Worm (Caenorhabditis elegans) whole organism, mixed stage, embryonic: ENCODE results near the gene bec-1.

Source experiments
- M03D4.4 ChIP-seq: sonication (generic microtip); optimal IDR thresholded peaks from 2 replicates; lab custom pipeline; 2017; ENCODE audit warnings: mild to moderate bottlenecking, missing genetic modification characterization, missing compliant biosample characterization
- bed-3 ChIP-seq: fragments of 200-800 bp; sonication (Bioruptor generic); optimal IDR thresholded peaks from 3 replicates; lab custom pipeline; 2018; ENCODE audit warnings: mild to moderate bottlenecking, missing genetic modification characterization, moderate library complexity, missing compliant biosample characterization
- blmp-1 ChIP-seq: fragments of 150-350 bp; optimal IDR thresholded peaks from 2 replicates; lab custom pipeline; 2014; ENCODE audit warnings: missing biosample characterization, missing genetic modification characterization
- ceh-39 ChIP-seq: fragments of 150-350 bp; optimal IDR thresholded peaks from 2 replicates; lab custom pipeline; 2014; ENCODE audit warnings: missing biosample characterization, missing genetic modification characterization
- ceh-43 ChIP-seq: fragments of 200-800 bp; sonication (Bioruptor generic); optimal IDR thresholded peaks from 2 replicates; lab custom pipeline; 2018; ENCODE audit warnings: mild to moderate bottlenecking, missing genetic modification characterization, moderate library complexity, missing compliant biosample characterization
- ces-1 ChIP-seq: fragments of 150-350 bp; optimal IDR thresholded peaks from 2 replicates; lab custom pipeline; 2014; ENCODE audit warnings: missing biosample characterization, missing genetic modification reagents, missing genetic modification characterization
- cnd-1 ChIP-seq: fragments of 200-800 bp; sonication (Bioruptor generic); optimal IDR thresholded peaks from 2 replicates; lab custom pipeline; 2018; ENCODE audit warnings: mild to moderate bottlenecking, missing genetic modification characterization, missing compliant biosample characterization
- drap-1 ChIP-seq: fragments of 200-800 bp; sonication (Bioruptor generic); optimal IDR thresholded peaks from 3 replicates; lab custom pipeline; 2018; ENCODE audit warnings: mild to moderate bottlenecking, missing genetic modification characterization, missing compliant biosample characterization
- elt-1 ChIP-seq: sonication (generic microtip); optimal IDR thresholded peaks from 2 replicates; lab custom pipeline; 2017; ENCODE audit warnings: missing genetic modification characterization, mild to moderate bottlenecking, missing compliant biosample characterization, antibody characterized with exemption, moderate library complexity, borderline replicate concordance; ENCODE audit not compliant: insufficient read depth
- elt-3 ChIP-seq: fragments of 150-350 bp; optimal IDR thresholded peaks from 2 replicates; lab custom pipeline; 2014; ENCODE audit warnings: missing biosample characterization, missing genetic modification characterization
- flh-1 ChIP-seq: fragments of 200-800 bp; sonication (Bioruptor generic); optimal IDR thresholded peaks from 2 replicates; lab custom pipeline; 2018; ENCODE audit warnings: mild to moderate bottlenecking, missing genetic modification characterization, moderate library complexity, missing compliant biosample characterization
- ham-2 ChIP-seq: fragments of 200-800 bp; sonication (Bioruptor generic); optimal IDR thresholded peaks from 2 replicates; lab custom pipeline; 2018; ENCODE audit warnings: mild to moderate bottlenecking, missing genetic modification characterization, missing compliant biosample characterization
- hlh-1 ChIP-seq: fragments of 150-350 bp; optimal IDR thresholded peaks from 2 replicates; lab custom pipeline; 2014; ENCODE audit warnings: missing biosample characterization, missing genetic modification reagents, missing genetic modification characterization
- lin-13 ChIP-seq: fragments of 150-350 bp; optimal IDR thresholded peaks from 2 replicates; lab custom pipeline; 2014; ENCODE audit warnings: missing biosample characterization, missing genetic modification characterization
- lin-32 ChIP-seq: fragments of 200-800 bp; sonication (Bioruptor generic); optimal IDR thresholded peaks from 2 replicates; lab custom pipeline; 2018; ENCODE audit warnings: mild to moderate bottlenecking, missing genetic modification characterization, missing compliant biosample characterization
- lsy-2 ChIP-seq: fragments of 150-350 bp; optimal IDR thresholded peaks from 2 replicates; lab custom pipeline; 2014; ENCODE audit warnings: missing biosample characterization, missing genetic modification characterization
- mep-1 ChIP-seq: fragments of 150-350 bp; optimal IDR thresholded peaks from 2 replicates; lab custom pipeline; 2017; ENCODE audit warnings: missing biosample characterization, missing genetic modification reagents, missing genetic modification characterization, inconsistent platforms
- mls-2 ChIP-seq: sonication (generic microtip); optimal IDR thresholded peaks from 2 replicates; lab custom pipeline; 2016; ENCODE audit warnings: mild to moderate bottlenecking, missing genetic modification characterization, moderate library complexity, missing compliant biosample characterization
- nhr-2 ChIP-seq: fragments of 150-350 bp; optimal IDR thresholded peaks from 2 replicates; lab custom pipeline; 2014; ENCODE audit warnings: missing biosample characterization, missing genetic modification characterization
- nhr-237 ChIP-seq: fragments of 150-350 bp; optimal IDR thresholded peaks from 2 replicates; lab custom pipeline; 2014; ENCODE audit warnings: missing biosample characterization, missing genetic modification characterization
- nhr-28 ChIP-seq: fragments of 150-350 bp; optimal IDR thresholded peaks from 2 replicates; lab custom pipeline; 2014; ENCODE audit warnings: missing biosample characterization, missing genetic modification characterization
- nhr-76 ChIP-seq: sonication (generic microtip); optimal IDR thresholded peaks from 2 replicates; lab custom pipeline; 2017; ENCODE audit warnings: missing biosample characterization, missing genetic modification characterization
- pha-4 ChIP-seq: fragments of 150-350 bp; optimal IDR thresholded peaks from 2 replicates; lab custom pipeline; 2018; ENCODE audit warnings: missing biosample characterization, missing genetic modification reagents, missing genetic modification characterization
- sem-2 ChIP-seq: fragments of 200-800 bp; sonication (Bioruptor generic); optimal IDR thresholded peaks from 2 replicates; lab custom pipeline; 2018; ENCODE audit warnings: mild to moderate bottlenecking, missing genetic modification characterization, missing compliant biosample characterization
- snpc-4 ChIP-seq: fragments of 150-350 bp; optimal IDR thresholded peaks from 2 replicates; lab custom pipeline; 2014; ENCODE audit warnings: missing biosample characterization, missing genetic modification characterization
- sptf-1 ChIP-seq: sonication (generic microtip); optimal IDR thresholded peaks from 2 replicates; lab custom pipeline; 2017; ENCODE audit warnings: mild to moderate bottlenecking, missing genetic modification characterization, moderate library complexity, missing compliant biosample characterization
- unc-120 ChIP-seq: sonication (generic microtip); optimal IDR thresholded peaks from 2 replicates; lab custom pipeline; 2017; ENCODE audit warnings: missing genetic modification characterization, missing compliant biosample characterization; ENCODE audit not compliant: poor library complexity, severe bottlenecking
- unc-62 ChIP-seq: fragments of 150-350 bp; optimal IDR thresholded peaks from 2 replicates; lab custom pipeline; 2014; ENCODE audit warnings: missing biosample characterization, missing genetic modification reagents, missing genetic modification characterization
- zip-8 ChIP-seq: fragments of 150-350 bp; optimal IDR thresholded peaks from 2 replicates; lab custom pipeline; 2014; ENCODE audit warnings: missing biosample characterization, missing genetic modification characterization
- ztf-11 ChIP-seq: fragments of 150-350 bp; optimal IDR thresholded peaks from 2 replicates; lab custom pipeline; 2014; ENCODE audit warnings: missing biosample characterization, missing genetic modification characterization

The bec-1 gene

DNA sequence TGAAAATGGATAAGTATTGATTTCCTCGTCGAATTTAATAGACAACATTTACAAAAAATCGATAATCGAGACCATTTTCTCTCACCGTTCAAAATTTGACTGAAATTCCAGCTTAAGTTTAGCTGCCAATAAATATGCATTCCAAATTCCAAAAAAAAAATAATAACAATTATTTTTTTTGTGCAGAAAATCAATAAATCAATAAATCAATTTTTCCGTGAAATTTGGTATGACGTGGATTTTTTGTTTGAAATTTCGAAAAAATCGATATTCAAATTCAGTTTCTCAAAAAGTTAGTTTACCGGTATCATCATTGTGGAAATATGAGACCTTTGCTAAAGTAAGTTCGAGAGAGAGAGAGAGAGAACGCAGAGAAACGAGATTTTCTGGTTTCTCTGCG is 20.8 kb upstream of the bec-1 start, which contains the start of gene C55C3.3:
TSS of gene C55C3.3 (plus strand) at position 274 of the 400 bp plus-strand sequence.
- no peak for TF ChIP-seq mls-2 (tag; lab: Kevin White, UChicago)
- TF ChIP-seq nhr-237 (tag; lab: Kevin White, UChicago) = no peak
- no peak for TF ChIP-seq ham-2 (GFP tag; lab: Kevin White, UChicago)
- no peak for TF ChIP-seq nhr-2 (tag; lab: Kevin White, UChicago)
- TF ChIP-seq drap-1 (GFP tag; lab: Kevin White, UChicago) = no peak
- no peak for TF ChIP-seq nhr-28
- no peak for TF ChIP-seq ceh-43 (GFP tag; lab: Kevin White, UChicago)
- no peak for TF ChIP-seq bed-3 (GFP tag; lab: Kevin White, UChicago)
- TF ChIP-seq hlh-1 (tag; lab: Kevin White, UChicago) = no peak
- TF ChIP-seq ceh-39 = no peak
- TF ChIP-seq ztf-11 (tag; lab: Kevin White, UChicago) = no peak
- no peak for TF ChIP-seq flh-1 (GFP tag; lab: Kevin White, UChicago)
- TF ChIP-seq M03D4.4 (tag; lab: Kevin White, UChicago) = no peak
- no peak for TF ChIP-seq sptf-1 (tag; lab: Kevin White, UChicago)

DNA sequence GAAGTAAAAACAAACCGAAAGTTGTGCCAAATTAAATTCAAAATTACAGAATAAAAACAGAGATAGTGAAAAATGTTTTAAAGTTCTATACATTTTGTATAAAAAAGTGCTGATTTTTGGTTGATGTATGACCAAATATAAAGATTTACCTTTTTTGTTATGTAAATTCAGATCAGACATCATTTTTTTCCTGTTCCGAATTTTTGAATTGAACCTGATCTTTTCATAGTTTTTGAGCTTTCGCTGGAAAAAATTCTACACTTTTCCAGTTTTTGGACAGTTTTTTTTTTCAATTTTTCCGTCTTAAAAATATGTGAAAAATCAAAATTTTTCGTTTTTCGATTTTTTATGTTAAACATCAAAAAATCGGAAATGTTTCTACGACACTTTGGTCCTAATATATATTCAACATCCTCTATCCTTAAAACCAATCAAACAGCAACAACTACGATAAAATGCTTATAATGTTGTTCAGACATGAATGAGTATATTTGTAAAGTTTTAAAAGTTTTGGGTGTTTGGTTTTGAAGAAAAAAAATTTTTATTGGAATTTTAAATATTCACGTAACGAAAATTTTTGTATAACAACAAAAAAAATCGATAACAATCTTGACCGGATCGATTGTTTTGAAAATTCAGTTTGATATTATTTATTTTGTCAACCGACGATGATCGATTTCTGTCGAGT is 18.5 kb upstream of the bec-1 start, which contains the start of the genes C55C3.7 and C55C3.6:
TSS of gene C55C3.7 (minus strand) at position 101 of the 688 bp plus-strand sequence.
TSS of gene C55C3.6 (plus strand) at position 638 of the 688 bp plus-strand sequence.
- no peak for TF ChIP-seq elt-3 (tag; lab: Kevin White, UChicago)
- no peak for TF ChIP-seq elt-1 (tag; lab: Kevin White, UChicago)
- no peak for TF ChIP-seq ceh-39
- no peak for TF ChIP-seq blmp-1 (tag; lab: Kevin White, UChicago)
- TF ChIP-seq bed-3 (GFP tag; lab: Kevin White, UChicago) = no peak
- no peak for TF ChIP-seq sptf-1 (tag; lab: Kevin White, UChicago)
- TF ChIP-seq unc-120 (tag; lab: Kevin White, UChicago) = no peak
- TF ChIP-seq cnd-1 (tag; lab: Kevin White, UChicago) = no peak
- TF ChIP-seq ceh-43 (GFP tag; lab: Kevin White, UChicago) = no peak
- TF ChIP-seq ham-2 (GFP tag; lab: Kevin White, UChicago) = no peak

DNA sequence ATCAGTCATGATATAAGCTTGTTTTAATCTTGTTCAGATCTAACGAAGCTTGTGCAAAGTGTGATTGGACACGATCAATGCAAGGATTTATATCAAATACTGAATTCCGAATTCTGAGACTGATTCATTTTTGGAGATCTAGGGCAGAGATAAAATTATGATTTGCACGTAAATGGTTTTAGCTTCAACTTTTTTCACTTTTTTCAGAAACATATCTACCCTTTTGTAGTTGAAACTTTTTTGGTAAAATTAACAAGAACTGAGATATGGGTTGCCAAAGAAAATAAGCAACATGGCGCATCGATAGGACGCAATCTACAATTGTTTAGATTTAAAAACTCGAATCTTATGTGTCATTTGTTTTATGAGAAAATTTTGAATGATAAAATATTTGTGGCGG is 13.8 kb upstream of the bec-1 start, which contains the start of gene C55C3.4:
TSS of gene C55C3.4 (minus strand) at position 101 of the 400 bp plus-strand sequence.
- no peak for TF ChIP-seq drap-1 (GFP tag; lab: Kevin White, UChicago)
- TF ChIP-seq mls-2 (tag; lab: Kevin White, UChicago) = no peak
- TF ChIP-seq elt-1 (tag; lab: Kevin White, UChicago) = no peak
- TF ChIP-seq ztf-11 (tag; lab: Kevin White, UChicago) = no peak
- no peak for TF ChIP-seq ceh-39
- no peak for TF ChIP-seq bed-3 (GFP tag; lab: Kevin White, UChicago)
- TF ChIP-seq nhr-28 = no peak
- no peak for TF ChIP-seq M03D4.4 (tag; lab: Kevin White, UChicago)
- TF ChIP-seq nhr-237 (tag; lab: Kevin White, UChicago) = no peak
- no peak for TF ChIP-seq cnd-1 (tag; lab: Kevin White, UChicago)
- no peak for TF ChIP-seq lsy-2 (tag; lab: Kevin White, UChicago)
- no peak for TF ChIP-seq pha-4 (tag; lab: Kevin White, UChicago)
- TF ChIP-seq lin-13 (tag; lab: Kevin White, UChicago) = no peak
- no peak for TF ChIP-seq hlh-1 (tag; lab: Kevin White, UChicago)
- no peak for TF ChIP-seq sem-2 (GFP tag; lab: Kevin White, UChicago)
- TF ChIP-seq ces-1 (GFP tag; lab: Kevin White, UChicago) = no peak
- no peak for TF ChIP-seq zip-8 (tag; lab: Kevin White, UChicago)
- TF ChIP-seq nhr-2 (tag; lab: Kevin White, UChicago) = no peak
- no peak for TF ChIP-seq nhr-76 (tag; lab: Kevin White, UChicago)
- TF ChIP-seq lin-32 = no peak
- TF ChIP-seq, all 35 proteins: peak for 0

DNA sequence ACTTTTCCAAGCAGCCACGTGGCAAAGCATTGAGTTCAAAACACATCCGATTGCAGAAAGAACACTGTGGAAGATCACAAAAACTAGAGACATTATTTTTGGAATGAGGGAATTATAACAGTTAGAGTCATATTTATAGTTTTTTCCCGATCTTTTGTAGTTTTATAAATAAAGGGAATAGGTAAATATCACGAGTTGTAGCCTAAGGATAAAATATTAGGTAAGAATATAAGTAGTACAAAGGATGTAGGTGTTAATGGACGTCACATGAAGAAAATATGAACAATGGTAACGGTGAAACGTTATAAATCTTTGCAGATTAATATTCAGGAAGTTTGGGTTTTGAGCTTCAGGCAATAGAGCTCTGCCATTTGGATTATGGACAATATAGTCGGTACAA is 10.2 kb upstream of the bec-1 start, which contains the start of gene srd-5:
TSS of gene srd-5 (minus strand) at position 101 of the 400 bp plus-strand sequence.
- TF ChIP-seq mep-1 (tag; lab: Kevin White, UChicago) (no peak), nhr-76 (tag; lab: Kevin White, UChicago) (no peak), unc-120 (tag; lab: Kevin White, UChicago) (no peak), mls-2 (tag; lab: Kevin White, UChicago) (no peak), elt-3 (tag; lab: Kevin White, UChicago) (no peak), ceh-39 (no peak), lin-32 (no peak), unc-62 (GFP tag; lab: Kevin White, UChicago) (no peak), nhr-2 (tag; lab: Kevin White, UChicago) (no peak), snpc-4 (tag; lab: Kevin White, UChicago) (no peak), M03D4.4 (tag; lab: Kevin White, UChicago) (no peak), hlh-1 (tag; lab: Kevin White, UChicago) (no peak), blmp-1 (tag; lab: Kevin White, UChicago) (no peak), bed-3 (GFP tag; lab: Kevin White, UChicago) (no peak)
